Worm (Caenorhabditis elegans) whole organism, young adult: ENCODE results near the gene Y53F4B.36.

Experiments
- B0261.1 ChIP-seq: sonication (generic microtip); optimal IDR thresholded peaks from 2 replicates; lab custom pipeline; 2016; ENCODE audit warnings: mild to moderate bottlenecking, missing genetic modification characterization, moderate library complexity, missing compliant biosample characterization
- F33H1.4 ChIP-seq: fragments of 200-800 bp; sonication (Bioruptor generic); IDR thresholded peaks from 2 replicates; pipeline ENCODE4 v1.3.6; 2022; ENCODE audit warnings: missing genetic modification reagents, missing genetic modification characterization, missing compliant biosample characterization
- attf-6 ChIP-seq: fragments of 200-800 bp; sonication (Bioruptor generic); IDR thresholded peaks from 2 replicates; pipeline ENCODE4 v1.3.6; 2022; ENCODE audit warnings: missing genetic modification reagents, missing genetic modification characterization, missing compliant biosample characterization
- ccch-3 ChIP-seq: fragments of 200-800 bp; sonication (Bioruptor generic); optimal IDR thresholded peaks from 2 replicates; lab custom pipeline; 2018; ENCODE audit warnings: mild to moderate bottlenecking, missing genetic modification characterization, missing compliant biosample characterization
- ceh-79 ChIP-seq: sonication (generic microtip); optimal IDR thresholded peaks from 2 replicates; lab custom pipeline; 2017; ENCODE audit warnings: mild to moderate bottlenecking, missing genetic modification characterization, missing compliant biosample characterization
- dpl-1 ChIP-seq: fragments of 150-350 bp; optimal IDR thresholded peaks from 2 replicates; lab custom pipeline; 2014; ENCODE audit warnings: missing biosample characterization, missing genetic modification reagents, missing genetic modification characterization
- hmg-1.2 ChIP-seq: fragments of 200-800 bp; sonication (Bioruptor generic); IDR thresholded peaks from 2 replicates; pipeline ENCODE4 v1.3.6; 2022; ENCODE audit warnings: missing genetic modification reagents, missing genetic modification characterization, missing compliant biosample characterization
- lag-1 ChIP-seq: fragments of 200-800 bp; sonication (Bioruptor generic); IDR thresholded peaks from 2 replicates; pipeline ENCODE4 v1.3.6; 2022; ENCODE audit warnings: missing genetic modification reagents, missing genetic modification characterization, missing compliant biosample characterization
- nfya-1 ChIP-seq: sonication (generic microtip); optimal IDR thresholded peaks from 2 replicates; lab custom pipeline; 2017; ENCODE audit warnings: antibody characterized with exemption, missing compliant biosample characterization, missing genetic modification characterization, borderline replicate concordance; ENCODE audit not compliant: insufficient read depth
- nhr-120 ChIP-seq: fragments of 200-800 bp; sonication (Bioruptor generic); IDR thresholded peaks from 2 replicates; pipeline ENCODE4 v1.3.6; 2022; ENCODE audit warnings: missing genetic modification characterization, missing compliant biosample characterization
- nhr-80 ChIP-seq: sonication (generic microtip); optimal IDR thresholded peaks from 2 replicates; lab custom pipeline; 2016; ENCODE audit warnings: missing genetic modification characterization, missing compliant biosample characterization
- pbrm-1 ChIP-seq: fragments of 200-800 bp; sonication (Bioruptor generic); IDR thresholded peaks from 2 replicates; pipeline ENCODE4 v1.3.6; 2022; ENCODE audit warnings: missing genetic modification reagents, missing genetic modification characterization, missing compliant biosample characterization
- sdz-38 ChIP-seq: sonication (generic microtip); optimal IDR thresholded peaks from 2 replicates; lab custom pipeline; 2016; ENCODE audit warnings: missing genotype, missing genetic modification characterization, missing compliant biosample characterization
- snpc-1.3 ChIP-seq: sonication (generic microtip); optimal IDR thresholded peaks from 2 replicates; lab custom pipeline; 2017; ENCODE audit warnings: missing genetic modification characterization, mild to moderate bottlenecking, missing compliant biosample characterization, antibody characterized with exemption, moderate library complexity, missing genotype, missing genetic modification reagents; ENCODE audit not compliant: insufficient read depth
- unc-130 ChIP-seq: sonication (generic microtip); optimal IDR thresholded peaks from 2 replicates; lab custom pipeline; 2016; ENCODE audit warnings: missing genetic modification reagents, missing genetic modification characterization, missing compliant biosample characterization

Gene Y53F4B.36

DNA sequence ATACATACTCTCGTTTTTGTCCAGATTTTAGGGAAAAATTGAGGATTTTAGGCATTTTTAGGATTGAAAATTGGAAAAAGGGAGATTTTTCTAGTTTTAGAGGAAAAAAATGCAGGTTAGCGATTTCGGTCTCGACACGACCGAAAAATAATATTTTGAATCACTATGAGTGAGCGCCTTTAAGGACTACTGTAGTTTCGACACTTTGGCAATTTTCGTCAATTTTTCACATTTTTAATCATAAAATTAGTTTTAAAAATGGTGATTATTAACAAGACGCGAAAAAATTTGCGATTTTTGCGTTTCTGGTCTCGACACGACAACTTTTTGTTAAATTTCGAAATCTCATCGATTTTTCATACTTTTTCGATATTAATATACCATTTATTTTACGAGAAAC, 51.1 kb downstream of the Y53F4B.36 start:
- TF ChIP-seq ccch-3 (GFP tag; lab: Kevin White, UChicago): no peak
- TF ChIP-seq nhr-80: no peak
- no peak for TF ChIP-seq nhr-120 (GFP tag; lab: Robert Waterston, UW)
- no peak for TF ChIP-seq hmg-1.2 (GFP tag; lab: Robert Waterston, UW)
- TF ChIP-seq sdz-38 (tag; lab: Kevin White, UChicago): no peak
- TF ChIP-seq pbrm-1 (GFP tag; lab: Robert Waterston, UW): no peak
- no peak for TF ChIP-seq dpl-1 (GFP tag; lab: Kevin White, UChicago)
- TF ChIP-seq B0261.1 (tag; lab: Kevin White, UChicago): no peak
- TF ChIP-seq ceh-79: no peak
- no peak for TF ChIP-seq lag-1 (GFP tag; lab: Robert Waterston, UW)
- TF ChIP-seq nfya-1 (tag; lab: Kevin White, UChicago): no peak
- TF ChIP-seq F33H1.4 (GFP tag; lab: Robert Waterston, UW): no peak
- no peak for TF ChIP-seq attf-6 (GFP tag; lab: Robert Waterston, UW)
- TF ChIP-seq unc-130 (GFP tag; lab: Kevin White, UChicago): no peak
- no peak for TF ChIP-seq snpc-1.3 (tag; lab: Kevin White, UChicago)
